Fruit fly (Drosophila melanogaster): ENCODE measurements around the gene Fhos.

- TF ChIP-seq Mnt (GFP tag; optimal IDR thresholded peaks at IDR 0.05) (no peak), kay (GFP tag; ENCODE audit: borderline replicate concordance) (no peak), CG11617 (GFP tag; optimal IDR thresholded peaks at IDR 0.05) (no peak), cnc (optimal IDR thresholded peaks at IDR 0.05) (no peak)
Measured at dm6 chr3L:8748839-8749238, 4.6 kb upstream of the Fhos start.
